Worm (Caenorhabditis elegans) whole organism, mixed stage, embryonic: ENCODE measurements around the gene T26G10.5.

Source experiments
- bed-3 ChIP-seq: fragments of 200-800 bp; sonication (Bioruptor generic); optimal IDR thresholded peaks from 3 replicates; lab custom pipeline; 2018; ENCODE audit warnings: mild to moderate bottlenecking, missing genetic modification characterization, moderate library complexity, missing compliant biosample characterization
- blmp-1 ChIP-seq: fragments of 150-350 bp; optimal IDR thresholded peaks from 2 replicates; lab custom pipeline; 2014; ENCODE audit warnings: missing biosample characterization, missing genetic modification characterization
- ceh-39 ChIP-seq: fragments of 150-350 bp; optimal IDR thresholded peaks from 2 replicates; lab custom pipeline; 2014; ENCODE audit warnings: missing biosample characterization, missing genetic modification characterization
- ceh-43 ChIP-seq: fragments of 200-800 bp; sonication (Bioruptor generic); optimal IDR thresholded peaks from 2 replicates; lab custom pipeline; 2018; ENCODE audit warnings: mild to moderate bottlenecking, missing genetic modification characterization, moderate library complexity, missing compliant biosample characterization
- ces-1 ChIP-seq: fragments of 150-350 bp; optimal IDR thresholded peaks from 2 replicates; lab custom pipeline; 2014; ENCODE audit warnings: missing biosample characterization, missing genetic modification reagents, missing genetic modification characterization
- cnd-1 ChIP-seq: fragments of 200-800 bp; sonication (Bioruptor generic); optimal IDR thresholded peaks from 2 replicates; lab custom pipeline; 2018; ENCODE audit warnings: mild to moderate bottlenecking, missing genetic modification characterization, missing compliant biosample characterization
- drap-1 ChIP-seq: fragments of 200-800 bp; sonication (Bioruptor generic); optimal IDR thresholded peaks from 3 replicates; lab custom pipeline; 2018; ENCODE audit warnings: mild to moderate bottlenecking, missing genetic modification characterization, missing compliant biosample characterization
- elt-1 ChIP-seq: sonication (generic microtip); optimal IDR thresholded peaks from 2 replicates; lab custom pipeline; 2017; ENCODE audit warnings: missing genetic modification characterization, mild to moderate bottlenecking, missing compliant biosample characterization, antibody characterized with exemption, moderate library complexity, borderline replicate concordance; ENCODE audit not compliant: insufficient read depth
- elt-3 ChIP-seq: fragments of 150-350 bp; optimal IDR thresholded peaks from 2 replicates; lab custom pipeline; 2014; ENCODE audit warnings: missing biosample characterization, missing genetic modification characterization
- flh-1 ChIP-seq: fragments of 200-800 bp; sonication (Bioruptor generic); optimal IDR thresholded peaks from 2 replicates; lab custom pipeline; 2018; ENCODE audit warnings: mild to moderate bottlenecking, missing genetic modification characterization, moderate library complexity, missing compliant biosample characterization
- ham-2 ChIP-seq: fragments of 200-800 bp; sonication (Bioruptor generic); optimal IDR thresholded peaks from 2 replicates; lab custom pipeline; 2018; ENCODE audit warnings: mild to moderate bottlenecking, missing genetic modification characterization, missing compliant biosample characterization
- hlh-1 ChIP-seq: fragments of 150-350 bp; optimal IDR thresholded peaks from 2 replicates; lab custom pipeline; 2014; ENCODE audit warnings: missing biosample characterization, missing genetic modification reagents, missing genetic modification characterization
- lin-13 ChIP-seq: fragments of 150-350 bp; optimal IDR thresholded peaks from 2 replicates; lab custom pipeline; 2014; ENCODE audit warnings: missing biosample characterization, missing genetic modification characterization
- lsy-2 ChIP-seq: fragments of 150-350 bp; optimal IDR thresholded peaks from 2 replicates; lab custom pipeline; 2014; ENCODE audit warnings: missing biosample characterization, missing genetic modification characterization
- mab-5 ChIP-seq: fragments of 150-350 bp; optimal IDR thresholded peaks from 2 replicates; lab custom pipeline; 2014; ENCODE audit warnings: missing biosample characterization, missing genetic modification characterization
- mep-1 ChIP-seq: fragments of 150-350 bp; optimal IDR thresholded peaks from 2 replicates; lab custom pipeline; 2017; ENCODE audit warnings: missing biosample characterization, missing genetic modification reagents, missing genetic modification characterization, inconsistent platforms
- mls-2 ChIP-seq: sonication (generic microtip); optimal IDR thresholded peaks from 2 replicates; lab custom pipeline; 2016; ENCODE audit warnings: mild to moderate bottlenecking, missing genetic modification characterization, moderate library complexity, missing compliant biosample characterization
- nhr-12 ChIP-seq: fragments of 150-350 bp; optimal IDR thresholded peaks from 2 replicates; lab custom pipeline; 2014; ENCODE audit warnings: missing biosample characterization, missing genetic modification characterization
- nhr-2 ChIP-seq: fragments of 150-350 bp; optimal IDR thresholded peaks from 2 replicates; lab custom pipeline; 2014; ENCODE audit warnings: missing biosample characterization, missing genetic modification characterization
- nhr-237 ChIP-seq: fragments of 150-350 bp; optimal IDR thresholded peaks from 2 replicates; lab custom pipeline; 2014; ENCODE audit warnings: missing biosample characterization, missing genetic modification characterization
- nhr-28 ChIP-seq: fragments of 150-350 bp; optimal IDR thresholded peaks from 2 replicates; lab custom pipeline; 2014; ENCODE audit warnings: missing biosample characterization, missing genetic modification characterization
- nhr-76 ChIP-seq: sonication (generic microtip); optimal IDR thresholded peaks from 2 replicates; lab custom pipeline; 2017; ENCODE audit warnings: missing biosample characterization, missing genetic modification characterization
- pha-4 ChIP-seq: fragments of 150-350 bp; optimal IDR thresholded peaks from 2 replicates; lab custom pipeline; 2018; ENCODE audit warnings: missing biosample characterization, missing genetic modification reagents, missing genetic modification characterization
- sem-2 ChIP-seq: fragments of 200-800 bp; sonication (Bioruptor generic); optimal IDR thresholded peaks from 2 replicates; lab custom pipeline; 2018; ENCODE audit warnings: mild to moderate bottlenecking, missing genetic modification characterization, missing compliant biosample characterization
- sptf-1 ChIP-seq: sonication (generic microtip); optimal IDR thresholded peaks from 2 replicates; lab custom pipeline; 2017; ENCODE audit warnings: mild to moderate bottlenecking, missing genetic modification characterization, moderate library complexity, missing compliant biosample characterization
- tbx-8 ChIP-seq: fragments of 200-800 bp; sonication (Bioruptor generic); optimal IDR thresholded peaks from 2 replicates; lab custom pipeline; 2018; ENCODE audit warnings: mild to moderate bottlenecking, missing genetic modification characterization, moderate library complexity, missing compliant biosample characterization
- unc-62 ChIP-seq: fragments of 150-350 bp; optimal IDR thresholded peaks from 2 replicates; lab custom pipeline; 2014; ENCODE audit warnings: missing biosample characterization, missing genetic modification reagents, missing genetic modification characterization
- zip-8 ChIP-seq: fragments of 150-350 bp; optimal IDR thresholded peaks from 2 replicates; lab custom pipeline; 2014; ENCODE audit warnings: missing biosample characterization, missing genetic modification characterization

T26G10.5 gene

DNA sequence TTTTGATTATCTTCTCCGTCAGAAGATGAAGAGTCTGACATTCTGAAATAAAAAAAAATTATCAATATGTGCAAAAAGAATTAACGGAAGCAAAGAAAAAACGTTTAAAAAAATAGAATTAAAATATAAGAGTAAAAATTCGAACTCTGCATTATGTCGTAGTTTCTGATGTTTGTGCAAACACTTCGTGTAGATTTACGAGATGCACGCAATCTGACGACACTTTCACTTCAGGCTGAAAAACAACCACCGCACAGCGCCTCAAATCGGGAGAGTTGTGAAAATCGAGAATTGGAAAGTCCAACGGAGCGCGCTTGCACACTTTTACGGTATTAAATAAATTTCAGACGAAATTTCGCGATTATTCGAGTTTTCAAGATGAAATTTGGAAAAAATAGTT lies 19.6 kb downstream of the T26G10.5 start, which contains the start of gene T26G10.1:
T26G10.1 (minus strand) TSS at position 42 of the 400 bp plus-strand sequence.
- no peak for TF ChIP-seq bed-3 (GFP tag; lab: Kevin White, UChicago)
- TF ChIP-seq ces-1: peak; percentile 66
- no peak for TF ChIP-seq nhr-76
- no peak for TF ChIP-seq elt-1 (tag; lab: Kevin White, UChicago)
- TF ChIP-seq sem-2: no peak
- TF ChIP-seq lsy-2 (tag; lab: Kevin White, UChicago): peak; percentile 64
- TF ChIP-seq flh-1 (GFP tag; lab: Kevin White, UChicago): no peak
- TF ChIP-seq sptf-1 (tag; lab: Kevin White, UChicago): no peak
- no peak for TF ChIP-seq lin-13 (tag; lab: Kevin White, UChicago)
- TF ChIP-seq tbx-8 (GFP tag; lab: Kevin White, UChicago): no peak
- TF ChIP-seq pha-4 (tag; lab: Kevin White, UChicago): peak; percentile 35
- TF ChIP-seq ceh-43: no peak
- peak; percentile 30 for TF ChIP-seq nhr-237 (tag; lab: Kevin White, UChicago)
- no peak for TF ChIP-seq hlh-1
- TF ChIP-seq mls-2 (tag; lab: Kevin White, UChicago): no peak
- no peak for TF ChIP-seq mab-5 (tag; lab: Kevin White, UChicago)
- peak; percentile 49 for TF ChIP-seq mep-1 (tag; lab: Kevin White, UChicago)
- no peak for TF ChIP-seq nhr-28 (tag; lab: Kevin White, UChicago)
- TF ChIP-seq nhr-12 (tag; lab: Kevin White, UChicago): no peak
- TF ChIP-seq blmp-1: peak; percentile 43
- TF ChIP-seq ham-2: no peak
- TF ChIP-seq cnd-1 (tag; lab: Kevin White, UChicago): no peak
- TF ChIP-seq unc-62 (GFP tag; lab: Kevin White, UChicago): no peak

DNA sequence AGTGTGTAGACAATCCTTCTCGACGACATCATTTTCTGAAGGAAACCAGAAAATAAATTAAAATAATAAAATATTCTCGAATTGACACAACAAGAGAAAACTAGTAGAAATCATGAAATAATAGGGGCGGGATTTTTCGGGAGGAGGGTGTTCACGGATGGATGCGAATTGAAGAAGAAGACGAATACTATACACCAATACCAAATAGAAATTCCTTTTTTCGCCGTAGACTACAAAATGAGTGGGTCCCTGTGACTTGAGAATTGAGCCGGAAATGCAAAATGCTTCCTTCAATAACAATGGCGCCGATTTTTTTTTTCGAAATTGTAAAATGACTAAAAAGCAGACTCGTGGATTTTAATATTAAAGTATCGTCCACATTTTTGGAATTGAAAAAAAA lies 25.2 kb downstream of the T26G10.5 start, which contains the start of gene nlp-48:
nlp-48 (minus strand) TSS at position 101 of the 400 bp plus-strand sequence.
- no peak for TF ChIP-seq lsy-2 (tag; lab: Kevin White, UChicago)
- no peak for TF ChIP-seq drap-1 (GFP tag; lab: Kevin White, UChicago)
- no peak for TF ChIP-seq ham-2
- no peak for TF ChIP-seq sem-2
- TF ChIP-seq mab-5 (tag; lab: Kevin White, UChicago): no peak
- TF ChIP-seq nhr-12 (tag; lab: Kevin White, UChicago): no peak
- no peak for TF ChIP-seq pha-4 (tag; lab: Kevin White, UChicago)
- TF ChIP-seq flh-1 (GFP tag; lab: Kevin White, UChicago): no peak
- TF ChIP-seq nhr-28 (tag; lab: Kevin White, UChicago): no peak
- no peak for TF ChIP-seq zip-8 (tag; lab: Kevin White, UChicago)
- no peak for TF ChIP-seq unc-62 (GFP tag; lab: Kevin White, UChicago)
- TF ChIP-seq elt-1 (tag; lab: Kevin White, UChicago): no peak
- no peak for TF ChIP-seq nhr-2 (tag; lab: Kevin White, UChicago)
- no peak for TF ChIP-seq hlh-1

DNA sequence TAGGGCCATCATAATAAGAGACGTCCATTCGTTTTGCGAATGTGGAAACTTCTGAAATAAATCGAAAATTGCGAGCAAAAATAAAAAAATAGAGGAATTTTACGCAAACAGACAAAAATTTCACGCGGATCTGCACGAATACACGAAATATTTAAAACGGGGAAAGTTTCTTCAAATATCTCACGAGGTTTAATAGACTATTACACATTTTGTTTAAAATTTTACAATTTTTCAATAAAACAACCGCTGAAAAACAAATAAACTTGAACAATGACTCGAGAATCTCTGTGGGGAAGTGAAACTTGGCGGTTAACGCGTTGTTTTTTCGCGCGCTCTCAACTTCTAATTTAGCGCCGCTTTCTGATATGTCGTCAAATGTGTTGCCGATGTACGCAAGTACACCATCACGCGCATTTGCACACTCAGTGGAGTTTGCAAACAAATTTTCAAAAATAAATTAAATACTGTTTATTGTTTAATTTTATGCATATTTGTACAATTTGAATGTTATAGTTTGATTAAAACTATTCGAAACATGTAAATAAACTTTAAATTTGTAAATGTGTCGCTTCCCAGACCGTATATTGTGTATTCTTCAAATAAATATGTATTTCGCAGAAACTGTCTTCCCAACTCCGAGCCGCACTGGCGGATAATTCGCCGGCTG lies 33.0 kb downstream of the T26G10.5 start, which contains the start of the genes gpr-2 and rgr-1:
gpr-2 (minus strand) TSS at position 51 of the 667 bp plus-strand sequence.
rgr-1 (plus strand) TSS at position 617 of the 667 bp plus-strand sequence.
- TF ChIP-seq mep-1 (tag; lab: Kevin White, UChicago) (peak; percentile 13), ceh-39 (no peak), pha-4 (tag; lab: Kevin White, UChicago) (peak; percentile 18), lsy-2 (tag; lab: Kevin White, UChicago) (peak; percentile 20), ham-2 (no peak), ces-1 (peak; percentile 45)

DNA sequence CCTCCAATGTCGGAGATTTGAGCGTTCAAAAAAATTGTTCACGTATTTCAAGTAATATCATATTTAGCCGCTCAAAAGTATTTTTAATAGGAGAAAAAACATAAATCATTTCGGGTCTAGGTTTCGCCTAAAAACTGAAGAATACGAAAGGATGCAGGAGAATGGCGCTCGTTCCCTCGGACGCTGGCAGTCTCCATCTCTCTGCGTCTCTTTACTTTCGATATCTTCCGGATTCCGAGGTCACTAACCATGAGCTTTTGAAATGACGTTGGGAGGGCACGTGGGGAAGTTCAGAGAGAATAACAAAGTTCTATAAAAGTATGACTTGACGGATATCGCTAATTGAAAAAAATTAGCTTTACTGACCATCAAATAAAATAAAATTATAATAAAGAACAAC lies 35.3 kb downstream of the T26G10.5 start:
- TF ChIP-seq hlh-1 (no peak), bed-3 (GFP tag; lab: Kevin White, UChicago) (no peak), mep-1 (tag; lab: Kevin White, UChicago) (no peak), lsy-2 (tag; lab: Kevin White, UChicago) (no peak)

DNA sequence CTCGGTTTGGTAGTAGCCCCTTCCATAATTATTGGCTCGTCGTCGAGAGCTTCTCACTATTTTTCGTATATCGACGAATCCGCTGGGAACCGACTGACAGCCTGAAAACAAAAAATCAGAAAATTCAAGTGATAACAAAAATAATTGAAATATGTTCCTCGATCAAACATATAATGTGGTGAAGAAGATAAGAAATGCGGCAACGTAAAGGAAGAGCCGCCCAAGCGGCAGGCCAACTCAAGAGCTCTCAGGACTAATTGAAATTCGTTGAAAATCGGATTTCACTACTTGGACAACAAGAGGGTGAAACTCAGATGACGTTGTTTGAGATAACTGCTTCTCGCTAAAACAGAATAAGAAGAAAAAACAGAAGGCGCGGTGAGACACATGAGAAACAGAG lies 36.2 kb downstream of the T26G10.5 start, which contains the start of gene slc-17.2:
slc-17.2 (minus strand) TSS at position 101 of the 400 bp plus-strand sequence.
- TF ChIP-seq ceh-43 (no peak), hlh-1 (no peak), drap-1 (GFP tag; lab: Kevin White, UChicago) (no peak), nhr-76 (no peak), mls-2 (tag; lab: Kevin White, UChicago) (no peak), elt-3 (tag; lab: Kevin White, UChicago) (no peak), blmp-1 (no peak), lin-13 (tag; lab: Kevin White, UChicago) (no peak), ham-2 (no peak), mep-1 (tag; lab: Kevin White, UChicago) (no peak), elt-1 (tag; lab: Kevin White, UChicago) (no peak), unc-62 (GFP tag; lab: Kevin White, UChicago) (no peak)
